Worm (Caenorhabditis elegans) whole organism, midembryonic: ENCODE data around the gene pqn-18.

Experiments
- T22C8.4 ChIP-seq: fragments of 200-800 bp; sonication (Bioruptor generic); IDR thresholded peaks from 2 replicates; pipeline ENCODE4 v1.3.6; 2022; ENCODE audit warnings: missing genetic modification characterization, missing compliant biosample characterization
- cog-1 ChIP-seq: sonication (generic microtip); optimal IDR thresholded peaks from 2 replicates; lab custom pipeline; 2016; ENCODE audit warnings: missing genetic modification characterization, missing compliant biosample characterization
- flt-1 ChIP-seq: fragments of 200-800 bp; sonication (Bioruptor generic); IDR thresholded peaks from 2 replicates; pipeline ENCODE4 v1.3.6; 2022; ENCODE audit warnings: missing genetic modification characterization, missing compliant biosample characterization
- klf-2 ChIP-seq: fragments of 200-800 bp; sonication (Bioruptor generic); conservative IDR thresholded peaks from 2 replicates; pipeline ENCODE4 v1.3.6; 2022; ENCODE audit warnings: missing genetic modification reagents, missing genetic modification characterization, missing compliant biosample characterization
- med-1 ChIP-seq: sonication (generic microtip); optimal IDR thresholded peaks from 2 replicates; lab custom pipeline; 2017; ENCODE audit warnings: missing genetic modification characterization, mild to moderate bottlenecking, missing compliant biosample characterization, antibody characterized with exemption, missing genetic modification reagents; ENCODE audit not compliant: insufficient read depth
- ref-1 ChIP-seq: fragments of 200-800 bp; sonication (Bioruptor generic); conservative IDR thresholded peaks from 2 replicates; pipeline ENCODE4 v1.3.6; 2022; ENCODE audit warnings: missing genetic modification reagents, missing genetic modification characterization, missing compliant biosample characterization
- tab-1 ChIP-seq: fragments of 200-800 bp; sonication (Bioruptor generic); IDR thresholded peaks from 2 replicates; pipeline ENCODE4 v1.3.6; 2022; ENCODE audit warnings: missing genetic modification characterization, missing compliant biosample characterization
- ztf-23 ChIP-seq: fragments of 200-800 bp; sonication (Bioruptor generic); IDR thresholded peaks from 2 replicates; pipeline ENCODE4 v1.3.6; 2022; ENCODE audit warnings: missing genetic modification reagents, missing genetic modification characterization, missing compliant biosample characterization
- ztf-29 ChIP-seq: fragments of 200-800 bp; sonication (Bioruptor generic); IDR thresholded peaks from 2 replicates; pipeline ENCODE4 v1.3.6; 2022; ENCODE audit warnings: missing genetic modification reagents, missing genetic modification characterization, missing compliant biosample characterization

ce11 chrX:12914209-12914608, 6.6 kb downstream of the pqn-18 start:
- TF ChIP-seq flt-1 (GFP tag; lab: Robert Waterston, UW), result no peak
- no peak for TF ChIP-seq ztf-23 (GFP tag; lab: Robert Waterston, UW)
- TF ChIP-seq cog-1 (tag; lab: Kevin White, UChicago), result no peak
- TF ChIP-seq ztf-29 (GFP tag; lab: Robert Waterston, UW), result no peak
- TF ChIP-seq med-1 (GFP tag; lab: Kevin White, UChicago), result no peak
- TF ChIP-seq ref-1 (GFP tag; lab: Robert Waterston, UW), result no peak
- no peak for TF ChIP-seq T22C8.4
- TF ChIP-seq tab-1 (GFP tag; lab: Robert Waterston, UW), result no peak
- no peak for TF ChIP-seq klf-2
